Worm (Caenorhabditis elegans) whole organism, L4 larva: ENCODE measurements around the gene Y41D4B.1.

ENCODE experiments used
- D1046.2 ChIP-seq: fragments of 200-800 bp; sonication (Bioruptor generic); IDR thresholded peaks from 2 replicates; pipeline ENCODE4 v1.3.6; 2022; ENCODE audit warnings: missing genetic modification characterization, missing compliant biosample characterization
- T20F7.1 ChIP-seq: fragments of 200-800 bp; sonication (Bioruptor generic); optimal IDR thresholded peaks from 2 replicates; lab custom pipeline; 2018; ENCODE audit warnings: mild to moderate bottlenecking, missing genetic modification characterization, missing compliant biosample characterization
- ZK546.5 ChIP-seq, 2 experiments: sonication (generic microtip); optimal IDR thresholded peaks; 2 replicates each; lab custom pipeline; 2017; ENCODE audit warnings: missing biosample characterization in 2 of 2, missing genetic modification characterization in 2 of 2
- aha-1 ChIP-seq: fragments of 150-350 bp; peaks from one replicate; lab custom pipeline; 2014; ENCODE audit warnings: missing biosample characterization, missing genetic modification characterization
- arid-1 ChIP-seq: fragments of 200-800 bp; sonication (Bioruptor generic); conservative IDR thresholded peaks from 2 replicates; pipeline ENCODE4 v1.3.6; 2022; ENCODE audit warnings: missing genetic modification reagents, missing genetic modification characterization, missing compliant biosample characterization
- daf-16 ChIP-seq, 3 experiments: sonication (generic microtip); optimal IDR thresholded peaks; 2 replicates each; lab custom pipeline; 2016 to 2017; ENCODE audit warnings: missing genetic modification characterization in 3 of 3, missing genetic modification reagents in 3 of 3, mild to moderate bottlenecking in 2 of 3, missing compliant biosample characterization in 2 of 3, missing biosample characterization in 1 of 3, moderate library complexity in 1 of 3
- daf-8 ChIP-seq: fragments of 200-800 bp; sonication (Bioruptor generic); IDR thresholded peaks from 2 replicates; pipeline ENCODE4 v1.3.6; 2022; ENCODE audit warnings: missing genetic modification characterization, missing compliant biosample characterization
- dmd-6 ChIP-seq: fragments of 200-800 bp; sonication (Bioruptor generic); IDR thresholded peaks from 2 replicates; pipeline ENCODE4 v1.3.6; 2022; ENCODE audit warnings: missing genetic modification reagents, missing genetic modification characterization, missing compliant biosample characterization
- duxl-1 ChIP-seq: sonication (generic microtip); optimal IDR thresholded peaks from 2 replicates; lab custom pipeline; 2016; ENCODE audit warnings: mild to moderate bottlenecking, missing genetic modification characterization, moderate library complexity, missing compliant biosample characterization; ENCODE audit not compliant: poor library complexity
- dve-1 ChIP-seq: sonication (generic microtip); optimal IDR thresholded peaks from 2 replicates; lab custom pipeline; 2017; ENCODE audit warnings: antibody characterized with exemption, mild to moderate bottlenecking, missing genetic modification characterization, missing compliant biosample characterization; ENCODE audit not compliant: insufficient read depth
- egl-43 ChIP-seq: fragments of 200-800 bp; sonication (Bioruptor generic); IDR thresholded peaks from 2 replicates; pipeline ENCODE4 v1.3.6; 2022; ENCODE audit warnings: missing genetic modification reagents, missing genetic modification characterization, missing compliant biosample characterization
- fkh-10 ChIP-seq: fragments of 150-350 bp; optimal IDR thresholded peaks from 2 replicates; lab custom pipeline; 2014; ENCODE audit warnings: missing biosample characterization, missing genetic modification reagents, missing genetic modification characterization
- hif-1 ChIP-seq, 2 experiments: sonication (generic microtip); optimal IDR thresholded peaks; 2 replicates each; lab custom pipeline; 2016 to 2017; ENCODE audit warnings: missing compliant biosample characterization in 2 of 2, missing genetic modification characterization in 2 of 2, missing genetic modification reagents in 2 of 2, missing genotype in 2 of 2, mild to moderate bottlenecking in 1 of 2
- hlh-11 ChIP-seq: fragments of 200-800 bp; sonication (Bioruptor generic); optimal IDR thresholded peaks from 2 replicates; lab custom pipeline; 2018; ENCODE audit warnings: mild to moderate bottlenecking, missing genetic modification characterization, missing compliant biosample characterization
- hlh-30 ChIP-seq: sonication (generic microtip); optimal IDR thresholded peaks from 2 replicates; lab custom pipeline; 2017; ENCODE audit warnings: antibody characterized with exemption, mild to moderate bottlenecking, missing genetic modification characterization, missing compliant biosample characterization; ENCODE audit not compliant: insufficient read depth
- hmg-1.1 ChIP-seq: fragments of 200-800 bp; sonication (Bioruptor generic); IDR thresholded peaks from 2 replicates; pipeline ENCODE4 v1.3.6; 2022; ENCODE audit warnings: missing genetic modification reagents, missing genetic modification characterization, missing compliant biosample characterization
- jun-1 ChIP-seq: fragments of 150-350 bp; optimal IDR thresholded peaks from 2 replicates; lab custom pipeline; 2014; ENCODE audit warnings: missing biosample characterization, missing genetic modification reagents, missing genetic modification characterization
- lin-38 ChIP-seq: fragments of 200-800 bp; sonication (Bioruptor generic); IDR thresholded peaks from 2 replicates; pipeline ENCODE4 v1.3.6; 2022; ENCODE audit warnings: missing genetic modification reagents, missing genetic modification characterization, missing compliant biosample characterization
- lsy-2 ChIP-seq, 2 experiments: fragments of 150-350 bp in 1 of 2; sonication (generic microtip) in 1 of 2; optimal IDR thresholded peaks; 2 replicates each; lab custom pipeline; 2014 to 2017; ENCODE audit warnings: missing biosample characterization in 2 of 2, missing genetic modification characterization in 2 of 2
- mdl-1 ChIP-seq, 2 experiments: fragments of 150-350 bp in 1 of 2; sonication (generic microtip) in 1 of 2; optimal IDR thresholded peaks; 2 replicates each; lab custom pipeline; 2014 to 2017; ENCODE audit warnings: missing biosample characterization in 2 of 2, missing genetic modification characterization in 2 of 2
- mep-1 ChIP-seq: fragments of 150-350 bp; sonication (generic microtip); optimal IDR thresholded peaks from 3 replicates; lab custom pipeline; 2014; ENCODE audit warnings: missing biosample characterization, missing genetic modification characterization
- mes-2 ChIP-seq: sonication (generic microtip); optimal IDR thresholded peaks from 2 replicates; lab custom pipeline; 2016; ENCODE audit warnings: missing genotype, mild to moderate bottlenecking, missing genetic modification characterization, missing compliant biosample characterization; ENCODE audit not compliant: poor library complexity, severe bottlenecking
- mxl-3 ChIP-seq: fragments of 200-800 bp; sonication (Bioruptor generic); optimal IDR thresholded peaks from 2 replicates; lab custom pipeline; 2018; ENCODE audit warnings: mild to moderate bottlenecking, missing genetic modification characterization, missing compliant biosample characterization
- nhr-10 ChIP-seq: fragments of 150-350 bp; optimal IDR thresholded peaks from 2 replicates; lab custom pipeline; 2014; ENCODE audit warnings: missing biosample characterization, missing genetic modification characterization
- nhr-102 ChIP-seq: sonication (generic microtip); optimal IDR thresholded peaks from 2 replicates; lab custom pipeline; 2016; ENCODE audit warnings: mild to moderate bottlenecking, missing genetic modification characterization, moderate library complexity, missing compliant biosample characterization
- nhr-237 ChIP-seq: sonication (generic microtip); optimal IDR thresholded peaks from 2 replicates; lab custom pipeline; 2017; ENCODE audit warnings: missing biosample characterization, missing genetic modification characterization
- nhr-28 ChIP-seq: fragments of 150-350 bp; optimal IDR thresholded peaks from 2 replicates; lab custom pipeline; 2014; ENCODE audit warnings: missing biosample characterization, missing genetic modification characterization
- nhr-41 ChIP-seq: fragments of 200-800 bp; sonication (Bioruptor generic); IDR thresholded peaks from 2 replicates; pipeline ENCODE4 v1.3.6; 2022; ENCODE audit warnings: missing genetic modification reagents, missing genetic modification characterization, missing compliant biosample characterization
- nhr-42 ChIP-seq: fragments of 200-800 bp; sonication (Bioruptor generic); IDR thresholded peaks from 2 replicates; pipeline ENCODE4 v1.3.6; 2022; ENCODE audit warnings: missing genetic modification characterization, missing compliant biosample characterization
- nhr-48 ChIP-seq: sonication (generic microtip); optimal IDR thresholded peaks from 2 replicates; lab custom pipeline; 2016; ENCODE audit warnings: mild to moderate bottlenecking, missing genetic modification characterization, missing compliant biosample characterization
- nhr-76 ChIP-seq: fragments of 150-350 bp; optimal IDR thresholded peaks from 2 replicates; lab custom pipeline; 2014; ENCODE audit warnings: missing biosample characterization, missing genetic modification characterization
- nhr-77 ChIP-seq: fragments of 150-350 bp; optimal IDR thresholded peaks from 2 replicates; lab custom pipeline; 2014; ENCODE audit warnings: missing biosample characterization, missing genetic modification characterization
- rbr-2 ChIP-seq: sonication (generic microtip); optimal IDR thresholded peaks from 2 replicates; lab custom pipeline; 2016; ENCODE audit warnings: missing genotype, missing genetic modification characterization, missing compliant biosample characterization
- saeg-2 ChIP-seq: fragments of 200-800 bp; sonication (Bioruptor generic); IDR thresholded peaks from 2 replicates; pipeline ENCODE4 v1.3.6; 2022; ENCODE audit warnings: missing genetic modification reagents, missing genetic modification characterization, missing compliant biosample characterization
- sdz-12 ChIP-seq: fragments of 200-800 bp; sonication (Bioruptor generic); optimal IDR thresholded peaks from 2 replicates; lab custom pipeline; 2018; ENCODE audit warnings: mild to moderate bottlenecking, missing genetic modification characterization, missing compliant biosample characterization
- skn-1 ChIP-seq: fragments of 150-350 bp; optimal IDR thresholded peaks from 2 replicates; lab custom pipeline; 2014; ENCODE audit warnings: missing biosample characterization, missing genetic modification characterization
- snpc-1.2 ChIP-seq: fragments of 200-800 bp; sonication (Bioruptor generic); IDR thresholded peaks from 2 replicates; pipeline ENCODE4 v1.3.6; 2022; ENCODE audit warnings: missing genetic modification reagents, missing genetic modification characterization, missing compliant biosample characterization
- spr-3 ChIP-seq: fragments of 200-800 bp; sonication (Bioruptor generic); optimal IDR thresholded peaks from 2 replicates; lab custom pipeline; 2018; ENCODE audit warnings: mild to moderate bottlenecking, missing genetic modification characterization, missing compliant biosample characterization
- tra-1 ChIP-seq: fragments of 200-800 bp; sonication (Bioruptor generic); IDR thresholded peaks from 2 replicates; pipeline ENCODE4 v1.3.6; 2022; ENCODE audit warnings: missing genetic modification reagents, missing genetic modification characterization, missing compliant biosample characterization
- unc-130 ChIP-seq: sonication (generic microtip); optimal IDR thresholded peaks from 2 replicates; lab custom pipeline; 2016; ENCODE audit warnings: missing genetic modification reagents, missing genetic modification characterization, missing compliant biosample characterization
- unc-39 ChIP-seq: sonication (generic microtip); optimal IDR thresholded peaks from 2 replicates; lab custom pipeline; 2017; ENCODE audit warnings: missing biosample characterization, missing genetic modification characterization
- vab-7 ChIP-seq: fragments of 200-800 bp; sonication (Bioruptor generic); IDR thresholded peaks from 2 replicates; pipeline ENCODE4 v1.3.6; 2022; ENCODE audit warnings: missing genetic modification reagents, missing genetic modification characterization, missing compliant biosample characterization
- zag-1 ChIP-seq: fragments of 150-350 bp; optimal IDR thresholded peaks from 2 replicates; lab custom pipeline; 2014; ENCODE audit warnings: missing biosample characterization, missing genetic modification characterization

Y41D4B.1 gene

DNA sequence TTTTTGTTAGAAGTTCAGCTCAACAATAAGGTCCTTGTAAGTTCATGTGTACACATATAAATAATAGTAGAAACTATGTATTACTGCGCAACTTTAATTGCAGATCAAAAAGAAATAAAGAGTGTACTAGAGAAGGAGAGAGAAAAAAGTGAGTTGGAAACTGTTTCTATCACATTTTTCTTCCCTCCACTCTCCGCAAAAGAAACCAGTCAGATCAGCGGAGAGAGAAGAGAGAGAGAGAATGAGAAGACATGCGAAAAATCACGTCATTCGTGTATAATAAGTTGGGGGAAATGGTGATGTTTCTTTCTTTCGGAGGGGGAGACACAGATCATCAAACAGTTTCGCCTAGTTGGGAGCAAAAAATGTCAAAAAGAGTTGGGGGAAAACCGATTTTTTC, 17.2 kb upstream of the Y41D4B.1 start:
- peak; percentile 70 for TF ChIP-seq hlh-11
- TF ChIP-seq duxl-1, result no peak
- TF ChIP-seq rbr-2 (tag; lab: Kevin White, UChicago), result no peak
- peak; percentile 67 for TF ChIP-seq T20F7.1 (GFP tag; lab: Kevin White, UChicago)
- TF ChIP-seq nhr-237 (tag; lab: Kevin White, UChicago), result no peak
- TF ChIP-seq lsy-2 (tag; optimal IDR thresholded peaks at IDR 0.05; lab: Kevin White, UChicago), result peak in 1 of 2 experiments; percentile 51
- TF ChIP-seq skn-1 (tag; lab: Kevin White, UChicago), result no peak
- TF ChIP-seq nhr-10, result peak; percentile 20
- TF ChIP-seq dve-1 (tag; lab: Kevin White, UChicago), result peak; percentile 65
- TF ChIP-seq spr-3 (GFP tag; lab: Kevin White, UChicago), result no peak
- TF ChIP-seq mdl-1 (tag; optimal IDR thresholded peaks at IDR 0.05; lab: Kevin White, UChicago), result peak; percentile 9 to 75
- TF ChIP-seq hmg-1.1 (GFP tag; lab: Robert Waterston, UW), result 0 out of 2 replicates have a peak, but pooled peaks have one; percentile 26
- TF ChIP-seq mxl-3, result peak; percentile 66
- no peak for TF ChIP-seq sdz-12 (GFP tag; lab: Kevin White, UChicago)
- no peak for TF ChIP-seq vab-7 (GFP tag; lab: Robert Waterston, UW)
- no peak for TF ChIP-seq lin-38 (GFP tag; lab: Robert Waterston, UW)
- TF ChIP-seq nhr-28 (tag; lab: Kevin White, UChicago), result peak; percentile 87
- TF ChIP-seq unc-130 (GFP tag; lab: Kevin White, UChicago), result no peak
- peak; percentile 66 for TF ChIP-seq mep-1 (tag; lab: Kevin White, UChicago)
- no peak for TF ChIP-seq ZK546.5 (tag; optimal IDR thresholded peaks at IDR 0.05; lab: Kevin White, UChicago)
- TF ChIP-seq dmd-6, result peak; percentile 73
- peak; percentile 50 for TF ChIP-seq mes-2 (tag; lab: Kevin White, UChicago)
- peak; percentile 68 for TF ChIP-seq hlh-30 (tag; lab: Kevin White, UChicago)
- TF ChIP-seq jun-1 (tag; lab: Kevin White, UChicago), result peak; percentile 3
- peak; percentile 57 for TF ChIP-seq nhr-77

DNA sequence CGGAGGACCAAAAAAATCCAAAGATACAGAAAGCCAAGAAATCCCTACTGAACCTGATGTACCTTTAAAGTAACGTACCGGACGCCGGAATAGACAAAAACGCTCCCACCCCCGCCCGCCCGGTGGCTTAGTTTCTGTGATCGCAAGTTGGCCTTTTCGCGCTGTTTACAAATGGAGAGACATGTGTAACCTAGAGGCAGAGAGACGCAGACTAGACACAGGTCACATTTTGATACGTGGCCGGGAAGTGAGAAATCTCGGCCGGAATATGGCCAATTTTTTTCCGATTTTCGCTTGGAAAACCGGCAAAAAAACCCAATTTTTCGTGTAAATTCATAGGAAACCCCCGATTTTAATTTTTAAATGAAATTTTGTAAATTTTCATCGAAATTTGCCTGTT, 15.4 kb upstream of the Y41D4B.1 start:
- TF ChIP-seq daf-16 (GFP tag; optimal IDR thresholded peaks at IDR 0.05; lab: Kevin White, UChicago) (no peak), daf-16 (tag; optimal IDR thresholded peaks at IDR 0.05; lab: Kevin White, UChicago) (peak; percentile 30), hlh-11 (peak; percentile 40), mdl-1 (tag; optimal IDR thresholded peaks at IDR 0.05; lab: Kevin White, UChicago) (peak in 1 of 2 experiments; percentile 14), hlh-30 (tag; lab: Kevin White, UChicago) (peak; percentile 74), nhr-48 (tag; lab: Kevin White, UChicago) (no peak), aha-1 (tag; lab: Kevin White, UChicago) (peak; percentile 11), mes-2 (tag; lab: Kevin White, UChicago) (peak; percentile 62), mep-1 (tag; lab: Kevin White, UChicago) (peak; percentile 22), dmd-6 (no peak), hmg-1.1 (GFP tag; lab: Robert Waterston, UW) (peak; percentile 37; the same call in 1 of the 2 replicates), mxl-3 (peak; percentile 64), daf-8 (GFP tag; lab: Robert Waterston, UW) (no peak)

DNA sequence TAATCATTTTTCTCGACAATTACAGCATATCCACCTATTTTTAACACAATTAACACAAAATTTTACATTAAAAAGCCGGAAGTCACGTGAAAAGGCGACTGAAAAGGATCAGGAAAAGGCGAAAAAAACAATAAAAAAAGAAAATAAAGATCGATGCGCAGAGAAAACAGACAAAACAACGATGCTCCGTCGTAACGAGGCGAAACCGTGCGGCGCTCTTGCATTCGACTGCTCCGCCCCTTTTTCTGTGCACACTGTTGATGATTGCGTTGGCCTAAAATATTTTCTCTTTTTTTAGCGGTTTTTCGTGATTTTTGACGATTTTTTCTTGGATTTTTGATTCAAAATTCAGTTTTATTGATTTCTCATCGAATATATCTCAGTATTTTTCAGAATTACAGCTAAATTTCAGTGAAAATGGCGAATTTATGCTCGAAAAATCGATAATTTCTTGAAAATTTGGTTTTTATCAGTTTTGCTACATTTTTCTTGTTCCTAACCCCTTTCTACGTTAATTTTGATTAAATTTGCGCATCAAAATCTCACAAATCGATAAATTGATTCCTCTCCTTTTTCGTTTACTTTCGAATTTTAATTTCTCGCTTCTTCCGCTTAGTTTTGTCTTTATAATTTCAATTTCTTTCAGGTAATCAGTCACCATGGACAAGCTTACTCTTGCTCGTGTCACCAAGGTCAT, 13.3 kb upstream of the Y41D4B.1 start, which contains the start of gene rps-28:
Gene rps-28 (plus strand): TSS at position 647 of the 697 bp plus-strand sequence.
- peak; percentile 19 for TF ChIP-seq zag-1 (tag; lab: Kevin White, UChicago)
- TF ChIP-seq nhr-41 (GFP tag; lab: Robert Waterston, UW), result no peak
- TF ChIP-seq egl-43 (GFP tag; lab: Robert Waterston, UW), result peak; percentile 90
- TF ChIP-seq nhr-76 (tag; lab: Kevin White, UChicago), result no peak
- TF ChIP-seq tra-1, result peak; percentile 93
- peak; percentile 90 for TF ChIP-seq arid-1 (GFP tag; lab: Robert Waterston, UW)
- no peak for TF ChIP-seq unc-39 (tag; lab: Kevin White, UChicago)
- TF ChIP-seq fkh-10 (GFP tag; lab: Kevin White, UChicago), result peak; percentile 95
- TF ChIP-seq hif-1 (tag; optimal IDR thresholded peaks at IDR 0.05; lab: Kevin White, UChicago), result peak; percentile 51 to 87
- peak; percentile 95 for TF ChIP-seq hlh-11
- peak; percentile 95 for TF ChIP-seq nhr-28 (tag; lab: Kevin White, UChicago)
- TF ChIP-seq lin-38 (GFP tag; lab: Robert Waterston, UW), result peak; percentile 93
- TF ChIP-seq D1046.2 (GFP tag; lab: Robert Waterston, UW), result peak; percentile 87
- no peak for TF ChIP-seq daf-8 (GFP tag; lab: Robert Waterston, UW)
- TF ChIP-seq snpc-1.2 (GFP tag; lab: Robert Waterston, UW), result peak; percentile 81
- TF ChIP-seq nhr-102 (tag; lab: Kevin White, UChicago), result peak; percentile 87
- TF ChIP-seq nhr-42 (GFP tag; lab: Robert Waterston, UW), result peak; percentile 86
- TF ChIP-seq saeg-2 (GFP tag; lab: Robert Waterston, UW), result peak; percentile 62; the same call in 1 of the 2 replicates
- peak; percentile 17 to 61 for TF ChIP-seq daf-16 (GFP tag; optimal IDR thresholded peaks at IDR 0.05; lab: Kevin White, UChicago)
- TF ChIP-seq daf-16 (tag; optimal IDR thresholded peaks at IDR 0.05; lab: Kevin White, UChicago), result peak; percentile 85
- TF ChIP-seq ZK546.5 (tag; optimal IDR thresholded peaks at IDR 0.05; lab: Kevin White, UChicago), result peak in 1 of 2 experiments; percentile 73
- peak; percentile 97 for TF ChIP-seq rbr-2 (tag; lab: Kevin White, UChicago)
- TF ChIP-seq mep-1 (tag; lab: Kevin White, UChicago), result peak; percentile 98
- TF ChIP-seq mxl-3, result peak; percentile 84
